Worm (Caenorhabditis elegans): ENCODE results near the gene degl-1.

DNA sequence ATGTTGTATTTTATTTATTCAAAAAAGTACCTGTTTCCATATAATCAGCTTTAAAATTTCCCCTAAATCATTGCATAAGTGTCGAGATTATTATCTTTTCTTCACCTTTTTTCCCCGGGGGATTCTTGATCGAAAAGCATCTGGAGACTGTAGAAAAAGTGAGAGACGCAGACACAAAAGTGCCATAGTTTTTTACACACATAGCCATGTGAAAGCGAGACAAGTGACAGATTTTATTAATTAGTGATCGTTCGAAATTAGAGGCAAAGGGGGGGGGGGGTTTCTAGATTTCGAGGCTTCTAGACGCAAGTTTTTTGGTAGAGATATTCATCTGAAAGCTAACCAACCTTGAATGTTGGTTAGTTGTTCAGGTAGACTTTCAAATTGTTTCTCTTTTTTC lies 42.0 kb downstream of the degl-1 start:
- TF ChIP-seq ama-1 (optimal IDR thresholded peaks at IDR 0.05) (no peak), ceh-36 (tag; optimal IDR thresholded peaks at IDR 0.05) (no peak), ceh-13 (GFP tag; optimal IDR thresholded peaks at IDR 0.05) (no peak), ets-7 (tag; optimal IDR thresholded peaks at IDR 0.05) (no peak), hnd-1 (tag; optimal IDR thresholded peaks at IDR 0.05) (no peak), sea-1 (GFP tag; conservative IDR thresholded peaks at IDR 0.05) (no peak), tra-4 (tag; optimal IDR thresholded peaks at IDR 0.05) (no peak), pes-1 (GFP tag; IDR thresholded peaks at IDR 0.05) (no peak), F13C5.2 (tag; optimal IDR thresholded peaks at IDR 0.05) (no peak), tbx-37 (GFP tag; conservative IDR thresholded peaks at IDR 0.05) (no peak), hmbx-1 (tag; optimal IDR thresholded peaks at IDR 0.05) (no peak), scrt-1 (GFP tag; IDR thresholded peaks at IDR 0.05) (no peak)
